Worm (Caenorhabditis elegans) whole organism, early embryonic: ENCODE measurements around the gene gst-20.
"Not testable (repeated sequence)": the region's sequence is repeated elsewhere in the genome, so short reads cannot be mapped to it uniquely, and the experiment has no call there.

Experiments
- B0310.2 ChIP-seq: sonication (generic microtip); optimal IDR thresholded peaks from 2 replicates; lab custom pipeline; 2016; ENCODE audit warnings: mild to moderate bottlenecking, missing genetic modification characterization, missing compliant biosample characterization
- F13C5.2 ChIP-seq: sonication (generic microtip); optimal IDR thresholded peaks from 2 replicates; lab custom pipeline; 2017; ENCODE audit warnings: mild to moderate bottlenecking, missing genetic modification characterization, inconsistent platforms, missing compliant biosample characterization
- aly-1 ChIP-seq: sonication (generic microtip); optimal IDR thresholded peaks from 2 replicates; lab custom pipeline; 2016; ENCODE audit warnings: missing genetic modification characterization, missing compliant biosample characterization
- ama-1 ChIP-seq: fragments of 150-350 bp; optimal IDR thresholded peaks from 2 replicates; lab custom pipeline; 2014
- ceh-13 ChIP-seq: fragments of 200-800 bp; sonication (Bioruptor generic); optimal IDR thresholded peaks from 2 replicates; lab custom pipeline; 2018; ENCODE audit warnings: mild to moderate bottlenecking, missing genetic modification characterization, missing compliant biosample characterization
- ceh-36 ChIP-seq: sonication (generic microtip); optimal IDR thresholded peaks from 2 replicates; lab custom pipeline; 2016; ENCODE audit warnings: missing genetic modification characterization, inconsistent platforms, missing compliant biosample characterization
- ets-7 ChIP-seq: sonication (generic microtip); optimal IDR thresholded peaks from 2 replicates; lab custom pipeline; 2016; ENCODE audit warnings: missing genotype, missing genetic modification characterization, missing compliant biosample characterization
- flt-1 ChIP-seq: fragments of 200-800 bp; sonication (Bioruptor generic); IDR thresholded peaks from 2 replicates; pipeline ENCODE4 v1.3.6; 2022; ENCODE audit warnings: missing genetic modification characterization, missing compliant biosample characterization
- hmbx-1 ChIP-seq: sonication (generic microtip); optimal IDR thresholded peaks from 2 replicates; lab custom pipeline; 2016; ENCODE audit warnings: mild to moderate bottlenecking, missing genetic modification characterization, missing compliant biosample characterization
- hmg-4 ChIP-seq: fragments of 200-800 bp; sonication (Bioruptor generic); optimal IDR thresholded peaks from 2 replicates; lab custom pipeline; 2018; ENCODE audit warnings: mild to moderate bottlenecking, missing genetic modification characterization, missing compliant biosample characterization
- hnd-1 ChIP-seq: sonication (generic microtip); optimal IDR thresholded peaks from 2 replicates; lab custom pipeline; 2016; ENCODE audit warnings: missing genetic modification characterization, missing compliant biosample characterization
- pes-1 ChIP-seq: fragments of 200-800 bp; sonication (Bioruptor generic); IDR thresholded peaks from 2 replicates; pipeline ENCODE4 v1.3.6; 2022; ENCODE audit warnings: missing genetic modification reagents, missing genetic modification characterization, missing compliant biosample characterization
- scrt-1 ChIP-seq: fragments of 200-800 bp; sonication (Bioruptor generic); IDR thresholded peaks from 2 replicates; pipeline ENCODE4 v1.3.6; 2022; ENCODE audit warnings: missing genetic modification characterization, missing compliant biosample characterization
- sea-1 ChIP-seq: fragments of 200-800 bp; sonication (Bioruptor generic); conservative IDR thresholded peaks from 2 replicates; pipeline ENCODE4 v1.3.6; 2022; ENCODE audit warnings: missing genetic modification characterization, missing compliant biosample characterization
- tbx-11 ChIP-seq: fragments of 200-800 bp; sonication (Bioruptor generic); IDR thresholded peaks from 2 replicates; pipeline ENCODE4 v1.3.6; 2022; ENCODE audit warnings: missing genetic modification characterization, missing compliant biosample characterization
- tbx-37 ChIP-seq: fragments of 200-800 bp; sonication (Bioruptor generic); conservative IDR thresholded peaks from 2 replicates; pipeline ENCODE4 v1.3.6; 2022; ENCODE audit warnings: missing genetic modification reagents, missing genetic modification characterization, missing compliant biosample characterization
- tra-4 ChIP-seq: sonication (generic microtip); optimal IDR thresholded peaks from 2 replicates; lab custom pipeline; 2017; ENCODE audit warnings: missing genetic modification characterization, missing compliant biosample characterization

Gene gst-20

ce11 chrII:13609655-13610054, at the start of gene gst-20:
gst-20 (minus strand) TSS chrII:13609824.
- TF ChIP-seq tbx-37 (GFP tag; lab: Robert Waterston, UW) (no peak), ets-7 (tag; lab: Kevin White, UChicago) (no peak), tra-4 (tag; lab: Kevin White, UChicago) (no peak), ceh-36 (tag; lab: Kevin White, UChicago) (no peak), ceh-13 (GFP tag; lab: Kevin White, UChicago) (no peak), hmg-4 (no peak), B0310.2 (no peak), hnd-1 (tag; lab: Kevin White, UChicago) (no peak), flt-1 (no peak), scrt-1 (GFP tag; lab: Robert Waterston, UW) (no peak), hmbx-1 (tag; lab: Kevin White, UChicago) (no peak), F13C5.2 (tag; lab: Kevin White, UChicago) (no peak)

ce11 chrII:13658424-13658823, 48.8 kb upstream of the gst-20 start:
- TF ChIP-seq pes-1 (GFP tag; lab: Robert Waterston, UW): 0 out of 2 replicates have a peak, but pooled peaks have one; percentile 35

- TF ChIP-seq flt-1; hmbx-1 (tag; lab: Kevin White, UChicago); aly-1 (tag; lab: Kevin White, UChicago): not testable (repeated sequence)
Measured at ce11 chrII:13654723-13655122, 45.1 kb upstream of the gst-20 start, which contains the start of gene C31C9.9. C31C9.9 (plus strand) TSS chrII:13655023.

ce11 chrII:13648230-13648629, 38.6 kb upstream of the gst-20 start, which contains the start of gene fbxa-169:
fbxa-169 (plus strand) TSS chrII:13648530.
- TF ChIP-seq aly-1 (tag; lab: Kevin White, UChicago): no peak
- no peak for TF ChIP-seq scrt-1 (GFP tag; lab: Robert Waterston, UW)
- no peak for TF ChIP-seq ceh-13 (GFP tag; lab: Kevin White, UChicago)
- TF ChIP-seq ceh-36 (tag; lab: Kevin White, UChicago): no peak
- TF ChIP-seq tbx-11 (GFP tag; lab: Robert Waterston, UW): no peak

- no peak for TF ChIP-seq hnd-1 (tag; lab: Kevin White, UChicago)
- TF ChIP-seq ceh-36 (tag; lab: Kevin White, UChicago): no peak
- no peak for TF ChIP-seq pes-1 (GFP tag; lab: Robert Waterston, UW)
- TF ChIP-seq tra-4 (tag; lab: Kevin White, UChicago): no peak
- TF ChIP-seq ets-7 (tag; lab: Kevin White, UChicago): no peak
- TF ChIP-seq ceh-13 (GFP tag; lab: Kevin White, UChicago): no peak
- TF ChIP-seq flt-1: no peak
- no peak for TF ChIP-seq F13C5.2 (tag; lab: Kevin White, UChicago)
Measured at ce11 chrII:13641311-13641710, 31.7 kb upstream of the gst-20 start, which contains the start of gene fbxa-167. fbxa-167 (plus strand) TSS chrII:13641489.

ce11 chrII:13640210-13640609, 30.6 kb upstream of the gst-20 start:
- no peak for TF ChIP-seq tra-4 (tag; lab: Kevin White, UChicago)
- no peak for TF ChIP-seq ama-1 (lab: Kevin White, UChicago)
- TF ChIP-seq pes-1 (GFP tag; lab: Robert Waterston, UW): no peak
- TF ChIP-seq tbx-37 (GFP tag; lab: Robert Waterston, UW): no peak
- TF ChIP-seq aly-1 (tag; lab: Kevin White, UChicago): no peak
- TF ChIP-seq B0310.2: no peak
- no peak for TF ChIP-seq ets-7 (tag; lab: Kevin White, UChicago)
- no peak for TF ChIP-seq hnd-1 (tag; lab: Kevin White, UChicago)
- no peak for TF ChIP-seq ceh-36 (tag; lab: Kevin White, UChicago)
- TF ChIP-seq hmbx-1 (tag; lab: Kevin White, UChicago): no peak
- no peak for TF ChIP-seq ceh-13 (GFP tag; lab: Kevin White, UChicago)

- TF ChIP-seq aly-1 (tag; lab: Kevin White, UChicago): no peak
Measured at ce11 chrII:13638576-13638975, 29.0 kb upstream of the gst-20 start.

- no peak for TF ChIP-seq F13C5.2 (tag; lab: Kevin White, UChicago)
- no peak for TF ChIP-seq hnd-1 (tag; lab: Kevin White, UChicago)
- TF ChIP-seq tbx-37 (GFP tag; lab: Robert Waterston, UW): no peak
- TF ChIP-seq ceh-13 (GFP tag; lab: Kevin White, UChicago): no peak
- TF ChIP-seq ets-7 (tag; lab: Kevin White, UChicago): no peak
- no peak for TF ChIP-seq scrt-1 (GFP tag; lab: Robert Waterston, UW)
- TF ChIP-seq tra-4 (tag; lab: Kevin White, UChicago): no peak
- TF ChIP-seq B0310.2: no peak
- TF ChIP-seq pes-1 (GFP tag; lab: Robert Waterston, UW): no peak
- no peak for TF ChIP-seq sea-1 (GFP tag; lab: Robert Waterston, UW)
- no peak for TF ChIP-seq hmbx-1 (tag; lab: Kevin White, UChicago)
- no peak for TF ChIP-seq aly-1 (tag; lab: Kevin White, UChicago)
- no peak for TF ChIP-seq hmg-4
- TF ChIP-seq ceh-36 (tag; lab: Kevin White, UChicago): no peak
- TF ChIP-seq ama-1 (lab: Kevin White, UChicago): no peak
- TF ChIP-seq flt-1: no peak
- TF ChIP-seq tbx-11 (GFP tag; lab: Robert Waterston, UW): no peak
Measured at ce11 chrII:13637941-13638489, 28.4 kb upstream of the gst-20 start, which contains the start of gene phdh-1. phdh-1 (minus strand) TSS chrII:13638480.
